Fruit fly (Drosophila melanogaster): ENCODE measurements around the gene Ankle2.

- TF ChIP-seq CG8301 (tag; optimal IDR thresholded peaks at IDR 0.05) (no peak), Snoo (tag; optimal IDR thresholded peaks at IDR 0.05) (no peak), CG12605 (GFP tag; IDR thresholded peaks at IDR 0.05) (no peak), Ets98B (GFP tag; IDR thresholded peaks at IDR 0.05) (no peak), CG4496 (GFP tag; IDR thresholded peaks at IDR 0.05) (no peak), Pif1B (GFP tag; optimal IDR thresholded peaks at IDR 0.05) (no peak), gl (tag; optimal IDR thresholded peaks at IDR 0.05) (no peak), CG14655 (GFP tag; optimal IDR thresholded peaks at IDR 0.05) (peak; percentile 29), fd96Ca (GFP tag; IDR thresholded peaks at IDR 0.05) (no peak), CG17806 (tag; optimal IDR thresholded peaks at IDR 0.05) (peak; percentile 28), CG15710 (tag; optimal IDR thresholded peaks at IDR 0.05) (peak; percentile 42), EcR (GFP tag; optimal IDR thresholded peaks at IDR 0.05) (no peak), D1 (tag; optimal IDR thresholded peaks at IDR 0.05) (no peak)
Observed at dm6 chrX:17550307-17550706, 28.7 kb downstream of the Ankle2 start.
